Worm (Caenorhabditis elegans) whole organism, midembryonic: Measurements from ENCODE around the gene pan-1.

Experiments
- T22C8.4 ChIP-seq: fragments of 200-800 bp; sonication (Bioruptor generic); IDR thresholded peaks from 2 replicates; pipeline ENCODE4 v1.3.6; 2022; ENCODE audit warnings: missing genetic modification characterization, missing compliant biosample characterization
- cog-1 ChIP-seq: sonication (generic microtip); optimal IDR thresholded peaks from 2 replicates; lab custom pipeline; 2016; ENCODE audit warnings: missing genetic modification characterization, missing compliant biosample characterization
- flt-1 ChIP-seq: fragments of 200-800 bp; sonication (Bioruptor generic); IDR thresholded peaks from 2 replicates; pipeline ENCODE4 v1.3.6; 2022; ENCODE audit warnings: missing genetic modification characterization, missing compliant biosample characterization
- med-1 ChIP-seq: sonication (generic microtip); optimal IDR thresholded peaks from 2 replicates; lab custom pipeline; 2017; ENCODE audit warnings: missing genetic modification characterization, mild to moderate bottlenecking, missing compliant biosample characterization, antibody characterized with exemption, missing genetic modification reagents; ENCODE audit not compliant: insufficient read depth
- ref-1 ChIP-seq: fragments of 200-800 bp; sonication (Bioruptor generic); conservative IDR thresholded peaks from 2 replicates; pipeline ENCODE4 v1.3.6; 2022; ENCODE audit warnings: missing genetic modification reagents, missing genetic modification characterization, missing compliant biosample characterization
- tab-1 ChIP-seq: fragments of 200-800 bp; sonication (Bioruptor generic); IDR thresholded peaks from 2 replicates; pipeline ENCODE4 v1.3.6; 2022; ENCODE audit warnings: missing genetic modification characterization, missing compliant biosample characterization
- ztf-23 ChIP-seq: fragments of 200-800 bp; sonication (Bioruptor generic); IDR thresholded peaks from 2 replicates; pipeline ENCODE4 v1.3.6; 2022; ENCODE audit warnings: missing genetic modification reagents, missing genetic modification characterization, missing compliant biosample characterization
- ztf-29 ChIP-seq: fragments of 200-800 bp; sonication (Bioruptor generic); IDR thresholded peaks from 2 replicates; pipeline ENCODE4 v1.3.6; 2022; ENCODE audit warnings: missing genetic modification reagents, missing genetic modification characterization, missing compliant biosample characterization

ce11 chrIII:4523411-4523810, 39.1 kb upstream of the pan-1 start:
- TF ChIP-seq T22C8.4 (GFP tag; lab: Robert Waterston, UW) (no peak), flt-1 (GFP tag; lab: Robert Waterston, UW) (no peak), tab-1 (no peak), ztf-29 (GFP tag; lab: Robert Waterston, UW) (no peak), ztf-23 (GFP tag; lab: Robert Waterston, UW) (no peak), med-1 (GFP tag; lab: Kevin White, UChicago) (no peak), cog-1 (tag; lab: Kevin White, UChicago) (no peak), ref-1 (no peak)
